Fruit fly (Drosophila melanogaster) whole organism, pupa: ENCODE results near the gene al.

Experiments
- CG13204 ChIP-seq: fragments of 200-800 bp; sonication (Bioruptor generic); optimal IDR thresholded peaks from 2 replicates; lab custom pipeline; 2018; ENCODE audit warnings: missing biosample characterization, mild to moderate bottlenecking, missing genetic modification characterization, moderate library complexity
- CG17806 ChIP-seq: fragments of 200-800 bp; sonication (Bioruptor generic); optimal IDR thresholded peaks from 2 replicates; lab custom pipeline; 2018; ENCODE audit warnings: missing biosample characterization, mild to moderate bottlenecking, missing genetic modification characterization, moderate library complexity
- CG8301 ChIP-seq: fragments of 200-800 bp; sonication (Bioruptor generic); optimal IDR thresholded peaks from 2 replicates; lab custom pipeline; 2018; ENCODE audit warnings: missing biosample characterization, mild to moderate bottlenecking, missing genetic modification characterization
- CG9948 ChIP-seq: fragments of 200-800 bp; sonication (Bioruptor generic); optimal IDR thresholded peaks from 2 replicates; lab custom pipeline; 2018; ENCODE audit warnings: missing biosample characterization, mild to moderate bottlenecking, missing genetic modification characterization, moderate library complexity
- Ets98B ChIP-seq: fragments of 200-800 bp; sonication (Bioruptor generic); IDR thresholded peaks from 2 replicates; pipeline ENCODE4 v1.3.6; 2022; ENCODE audit warnings: missing biosample characterization, missing genetic modification characterization
- Pif1A ChIP-seq: fragments of 200-800 bp; sonication (Bioruptor generic); optimal IDR thresholded peaks from 3 replicates; lab custom pipeline; 2016; ENCODE audit warnings: missing biosample characterization, missing genetic modification characterization
- Snoo ChIP-seq: fragments of 200-800 bp; sonication (Bioruptor generic); optimal IDR thresholded peaks from 3 replicates; lab custom pipeline; 2017; ENCODE audit warnings: missing biosample characterization, mild to moderate bottlenecking, missing genetic modification characterization, inconsistent platforms
- fd96Ca ChIP-seq: fragments of 200-800 bp; sonication (Bioruptor generic); IDR thresholded peaks from 3 replicates; pipeline ENCODE4 v1.3.6; 2022; ENCODE audit warnings: missing biosample characterization, missing genetic modification characterization
- gl ChIP-seq: fragments of 200-800 bp; sonication (Bioruptor generic); optimal IDR thresholded peaks from 2 replicates; lab custom pipeline; 2018; ENCODE audit warnings: missing biosample characterization, mild to moderate bottlenecking, missing genetic modification characterization

dm6 chr2L:378815-379440 is 1.0 kb downstream of the al start:
- TF ChIP-seq Pif1A (GFP tag; lab: Kevin White, UChicago), result no peak
- no peak for TF ChIP-seq Ets98B (GFP tag; lab: Robert Waterston, UW)
- TF ChIP-seq fd96Ca (GFP tag; lab: Robert Waterston, UW), result no peak
- TF ChIP-seq gl (tag; lab: Kevin White, UChicago), result no peak
- no peak for TF ChIP-seq CG17806 (tag; lab: Kevin White, UChicago)
- TF ChIP-seq Snoo (tag; lab: Kevin White, UChicago), result no peak
- no peak for TF ChIP-seq CG9948
- no peak for TF ChIP-seq CG8301 (tag; lab: Kevin White, UChicago)
- no peak for TF ChIP-seq CG13204 (GFP tag; lab: Kevin White, UChicago)
